Worm (Caenorhabditis elegans) whole organism, mixed stage, embryonic: ENCODE data around the gene let-767.

Experiments used
- elt-1 ChIP-seq: sonication (generic microtip); optimal IDR thresholded peaks from 2 replicates; lab custom pipeline; 2017; ENCODE audit warnings: missing genetic modification characterization, mild to moderate bottlenecking, missing compliant biosample characterization, antibody characterized with exemption, moderate library complexity, borderline replicate concordance; ENCODE audit not compliant: insufficient read depth
- nhr-12 ChIP-seq: fragments of 150-350 bp; optimal IDR thresholded peaks from 2 replicates; lab custom pipeline; 2014; ENCODE audit warnings: missing biosample characterization, missing genetic modification characterization
- nhr-76 ChIP-seq: sonication (generic microtip); optimal IDR thresholded peaks from 2 replicates; lab custom pipeline; 2017; ENCODE audit warnings: missing biosample characterization, missing genetic modification characterization
- snpc-4 ChIP-seq: fragments of 150-350 bp; optimal IDR thresholded peaks from 2 replicates; lab custom pipeline; 2014; ENCODE audit warnings: missing biosample characterization, missing genetic modification characterization
- unc-62 ChIP-seq: fragments of 150-350 bp; optimal IDR thresholded peaks from 2 replicates; lab custom pipeline; 2014; ENCODE audit warnings: missing biosample characterization, missing genetic modification reagents, missing genetic modification characterization
- ztf-11 ChIP-seq: fragments of 150-350 bp; optimal IDR thresholded peaks from 2 replicates; lab custom pipeline; 2014; ENCODE audit warnings: missing biosample characterization, missing genetic modification characterization

ce11 chrIII:6360825-6361224, 21.1 kb upstream of the let-767 start:
- TF ChIP-seq elt-1 (tag; lab: Kevin White, UChicago) (no peak), unc-62 (GFP tag; lab: Kevin White, UChicago) (no peak), snpc-4 (tag; lab: Kevin White, UChicago) (no peak), ztf-11 (tag; lab: Kevin White, UChicago) (no peak), nhr-76 (tag; lab: Kevin White, UChicago) (no peak), nhr-12 (tag; lab: Kevin White, UChicago) (no peak)
